Worm (Caenorhabditis elegans) whole organism, young adult: Measurements from ENCODE around the gene C24F3.2.
A peak's percentile ranks its signal among the peaks of the same experiment; 100 is the strongest.

ENCODE experiments used
- C06A6.2 ChIP-seq: fragments of 200-800 bp; sonication (Bioruptor generic); conservative IDR thresholded peaks from 2 replicates; pipeline ENCODE4 v1.3.6; 2022; ENCODE audit warnings: missing genetic modification characterization, missing compliant biosample characterization
- F10E7.11 ChIP-seq: sonication (generic microtip); optimal IDR thresholded peaks from 2 replicates; lab custom pipeline; 2017; ENCODE audit warnings: mild to moderate bottlenecking, missing genetic modification characterization, moderate library complexity, missing compliant biosample characterization
- F39B2.1 ChIP-seq: fragments of 200-800 bp; sonication (Bioruptor generic); IDR thresholded peaks from 2 replicates; pipeline ENCODE4 v1.3.6; 2022; ENCODE audit warnings: missing genetic modification reagents, missing genetic modification characterization, missing compliant biosample characterization
- K12H6.12 ChIP-seq: fragments of 200-800 bp; sonication (Bioruptor generic); optimal IDR thresholded peaks from 2 replicates; lab custom pipeline; 2018; ENCODE audit warnings: mild to moderate bottlenecking, missing genetic modification characterization, missing compliant biosample characterization
- T07F8.4 ChIP-seq: sonication (generic microtip); optimal IDR thresholded peaks from 2 replicates; lab custom pipeline; 2016; ENCODE audit warnings: mild to moderate bottlenecking, missing genetic modification characterization, moderate library complexity, missing compliant biosample characterization
- Y53F4B.3 ChIP-seq: fragments of 200-800 bp; sonication (Bioruptor generic); IDR thresholded peaks from 2 replicates; pipeline ENCODE4 v1.3.6; 2022; ENCODE audit warnings: missing genetic modification reagents, missing genetic modification characterization, missing compliant biosample characterization
- Y67H2A.10 ChIP-seq: fragments of 200-800 bp; sonication (Bioruptor generic); conservative IDR thresholded peaks from 2 replicates; pipeline ENCODE4 v1.3.6; 2022; ENCODE audit warnings: missing genetic modification reagents, missing genetic modification characterization, missing compliant biosample characterization
- Y79H2A.3 ChIP-seq: fragments of 200-800 bp; sonication (Bioruptor generic); conservative IDR thresholded peaks from 2 replicates; pipeline ENCODE4 v1.3.6; 2022; ENCODE audit warnings: missing genetic modification reagents, missing genetic modification characterization, missing compliant biosample characterization
- aptf-3 ChIP-seq: fragments of 200-800 bp; sonication (Bioruptor generic); IDR thresholded peaks from 2 replicates; pipeline ENCODE4 v1.3.6; 2022; ENCODE audit warnings: missing genetic modification characterization, missing compliant biosample characterization
- attf-3 ChIP-seq: fragments of 200-800 bp; sonication (Bioruptor generic); conservative IDR thresholded peaks from 2 replicates; pipeline ENCODE4 v1.3.6; 2022; ENCODE audit warnings: missing genetic modification reagents, missing genetic modification characterization, missing compliant biosample characterization
- attf-6 ChIP-seq: fragments of 200-800 bp; sonication (Bioruptor generic); IDR thresholded peaks from 2 replicates; pipeline ENCODE4 v1.3.6; 2022; ENCODE audit warnings: missing genetic modification reagents, missing genetic modification characterization, missing compliant biosample characterization
- ccch-3 ChIP-seq: fragments of 200-800 bp; sonication (Bioruptor generic); optimal IDR thresholded peaks from 2 replicates; lab custom pipeline; 2018; ENCODE audit warnings: mild to moderate bottlenecking, missing genetic modification characterization, missing compliant biosample characterization
- ceh-58 ChIP-seq: fragments of 200-800 bp; sonication (Bioruptor generic); IDR thresholded peaks from 2 replicates; pipeline ENCODE4 v1.3.6; 2022; ENCODE audit warnings: missing genetic modification characterization, missing compliant biosample characterization
- dox-1 ChIP-seq: fragments of 200-800 bp; sonication (Bioruptor generic); IDR thresholded peaks from 2 replicates; pipeline ENCODE4 v1.3.6; 2022; ENCODE audit warnings: missing genetic modification reagents, missing genetic modification characterization, missing compliant biosample characterization
- egrh-3 ChIP-seq: fragments of 200-800 bp; sonication (Bioruptor generic); IDR thresholded peaks from 2 replicates; pipeline ENCODE4 v1.3.6; 2022; ENCODE audit warnings: missing genetic modification reagents, missing genetic modification characterization, missing compliant biosample characterization
- ekl-4 ChIP-seq: fragments of 200-800 bp; sonication (Bioruptor generic); IDR thresholded peaks from 2 replicates; pipeline ENCODE4 v1.3.6; 2022; ENCODE audit warnings: missing genetic modification reagents, missing genetic modification characterization, missing compliant biosample characterization
- hlh-12 ChIP-seq: sonication (generic microtip); optimal IDR thresholded peaks from 2 replicates; lab custom pipeline; 2016; ENCODE audit warnings: missing genetic modification characterization, missing compliant biosample characterization
- hmg-1.2 ChIP-seq: fragments of 200-800 bp; sonication (Bioruptor generic); IDR thresholded peaks from 2 replicates; pipeline ENCODE4 v1.3.6; 2022; ENCODE audit warnings: missing genetic modification reagents, missing genetic modification characterization, missing compliant biosample characterization
- hmg-20 ChIP-seq: fragments of 200-800 bp; sonication (Bioruptor generic); IDR thresholded peaks from 2 replicates; pipeline ENCODE4 v1.3.6; 2022; ENCODE audit warnings: missing genetic modification reagents, missing genetic modification characterization, missing compliant biosample characterization
- hsf-1 ChIP-seq: fragments of 200-800 bp; sonication (Bioruptor generic); IDR thresholded peaks from 2 replicates; pipeline ENCODE4 v1.3.6; 2022; ENCODE audit warnings: missing genetic modification reagents, missing genetic modification characterization, missing compliant biosample characterization
- let-607 ChIP-seq, 2 experiments: fragments of 200-800 bp in 1 of 2; sonication (Bioruptor generic) in 1 of 2; sonication (generic microtip) in 1 of 2; optimal IDR thresholded peaks; 2 replicates each; lab custom pipeline; 2016 to 2018; ENCODE audit warnings: mild to moderate bottlenecking in 2 of 2, missing compliant biosample characterization in 2 of 2, missing genetic modification characterization in 2 of 2, moderate library complexity in 2 of 2, missing genotype in 1 of 2
- lin-26 ChIP-seq: fragments of 200-800 bp; sonication (Bioruptor generic); IDR thresholded peaks from 2 replicates; pipeline ENCODE4 v1.3.6; 2022; ENCODE audit warnings: missing genetic modification reagents, missing genetic modification characterization, missing compliant biosample characterization
- lin-35 ChIP-seq, 3 experiments: fragments of 150-350 bp in 2 of 3; sonication (generic microtip) in 1 of 3; optimal IDR thresholded peaks; 2 replicates each; lab custom pipeline; 2014 to 2018; ENCODE audit warnings: missing biosample characterization in 3 of 3, missing genetic modification characterization in 3 of 3, missing genetic modification reagents in 3 of 3
- lin-40 ChIP-seq: sonication (generic microtip); optimal IDR thresholded peaks from 2 replicates; lab custom pipeline; 2016; ENCODE audit warnings: missing genetic modification characterization, mild to moderate bottlenecking, missing compliant biosample characterization, missing genotype, missing genetic modification reagents
- lin-54 ChIP-seq: fragments of 200-800 bp; sonication (Bioruptor generic); optimal IDR thresholded peaks from 2 replicates; lab custom pipeline; 2018; ENCODE audit warnings: mild to moderate bottlenecking, missing genetic modification characterization, missing compliant biosample characterization
- madf-3 ChIP-seq: fragments of 200-800 bp; sonication (Bioruptor generic); IDR thresholded peaks from 2 replicates; pipeline ENCODE4 v1.3.6; 2022; ENCODE audit warnings: missing genetic modification reagents, missing genetic modification characterization, missing compliant biosample characterization
- mcd-1 ChIP-seq: fragments of 200-800 bp; sonication (Bioruptor generic); IDR thresholded peaks from 2 replicates; pipeline ENCODE4 v1.3.6; 2022; ENCODE audit warnings: missing genetic modification reagents, missing genetic modification characterization, missing compliant biosample characterization
- mel-28 ChIP-seq: sonication (generic microtip); optimal IDR thresholded peaks from 2 replicates; lab custom pipeline; 2016; ENCODE audit warnings: borderline replicate concordance, mild to moderate bottlenecking, missing genetic modification characterization, missing compliant biosample characterization
- nfya-1 ChIP-seq: sonication (generic microtip); optimal IDR thresholded peaks from 2 replicates; lab custom pipeline; 2017; ENCODE audit warnings: antibody characterized with exemption, missing compliant biosample characterization, missing genetic modification characterization, borderline replicate concordance; ENCODE audit not compliant: insufficient read depth
- nfya-2 ChIP-seq: fragments of 200-800 bp; sonication (Bioruptor generic); IDR thresholded peaks from 2 replicates; pipeline ENCODE4 v1.3.6; 2022; ENCODE audit warnings: missing genetic modification reagents, missing genetic modification characterization, missing compliant biosample characterization
- pbrm-1 ChIP-seq: fragments of 200-800 bp; sonication (Bioruptor generic); IDR thresholded peaks from 2 replicates; pipeline ENCODE4 v1.3.6; 2022; ENCODE audit warnings: missing genetic modification reagents, missing genetic modification characterization, missing compliant biosample characterization
- rcor-1 ChIP-seq: fragments of 200-800 bp; sonication (Bioruptor generic); IDR thresholded peaks from 2 replicates; pipeline ENCODE4 v1.3.6; 2022; ENCODE audit warnings: missing genetic modification reagents, missing genetic modification characterization, missing compliant biosample characterization
- repo-1 ChIP-seq: sonication (generic microtip); optimal IDR thresholded peaks from 2 replicates; lab custom pipeline; 2017; ENCODE audit warnings: mild to moderate bottlenecking, missing genetic modification characterization, missing compliant biosample characterization
- sea-2 ChIP-seq: fragments of 200-800 bp; sonication (Bioruptor generic); IDR thresholded peaks from 2 replicates; pipeline ENCODE4 v1.3.6; 2022; ENCODE audit warnings: missing genetic modification characterization, missing compliant biosample characterization
- snpc-1.3 ChIP-seq: sonication (generic microtip); optimal IDR thresholded peaks from 2 replicates; lab custom pipeline; 2017; ENCODE audit warnings: missing genetic modification characterization, mild to moderate bottlenecking, missing compliant biosample characterization, antibody characterized with exemption, moderate library complexity, missing genotype, missing genetic modification reagents; ENCODE audit not compliant: insufficient read depth
- snpc-3.4 ChIP-seq: sonication (generic microtip); optimal IDR thresholded peaks from 2 replicates; lab custom pipeline; 2017; ENCODE audit warnings: missing genetic modification characterization, mild to moderate bottlenecking, missing compliant biosample characterization, antibody characterized with exemption, moderate library complexity, missing genotype, missing genetic modification reagents
- sptf-2 ChIP-seq: fragments of 200-800 bp; sonication (Bioruptor generic); optimal IDR thresholded peaks from 2 replicates; lab custom pipeline; 2018; ENCODE audit warnings: mild to moderate bottlenecking, missing genetic modification characterization, missing compliant biosample characterization
- zfh-2 ChIP-seq: fragments of 200-800 bp; sonication (Bioruptor generic); conservative IDR thresholded peaks from 2 replicates; pipeline ENCODE4 v1.3.6; 2022; ENCODE audit warnings: missing genetic modification reagents, missing genetic modification characterization, missing compliant biosample characterization
- zim-3 ChIP-seq: sonication (generic microtip); optimal IDR thresholded peaks from 2 replicates; lab custom pipeline; 2017; ENCODE audit warnings: mild to moderate bottlenecking, missing genetic modification characterization, moderate library complexity, missing compliant biosample characterization
- ztf-25 ChIP-seq: fragments of 200-800 bp; sonication (Bioruptor generic); IDR thresholded peaks from 2 replicates; pipeline ENCODE4 v1.3.6; 2022; ENCODE audit warnings: missing genetic modification reagents, missing genetic modification characterization, missing compliant biosample characterization
- ztf-26 ChIP-seq: sonication (generic microtip); optimal IDR thresholded peaks from 2 replicates; lab custom pipeline; 2017; ENCODE audit warnings: missing genetic modification characterization, missing compliant biosample characterization
- ztf-28 ChIP-seq: fragments of 200-800 bp; sonication (Bioruptor generic); IDR thresholded peaks from 2 replicates; pipeline ENCODE4 v1.3.6; 2022; ENCODE audit warnings: missing genetic modification reagents, missing genetic modification characterization, missing compliant biosample characterization
- ztf-3 ChIP-seq: fragments of 200-800 bp; sonication (Bioruptor generic); optimal IDR thresholded peaks from 2 replicates; lab custom pipeline; 2018; ENCODE audit warnings: mild to moderate bottlenecking, missing genetic modification characterization, missing compliant biosample characterization

Gene C24F3.2

DNA sequence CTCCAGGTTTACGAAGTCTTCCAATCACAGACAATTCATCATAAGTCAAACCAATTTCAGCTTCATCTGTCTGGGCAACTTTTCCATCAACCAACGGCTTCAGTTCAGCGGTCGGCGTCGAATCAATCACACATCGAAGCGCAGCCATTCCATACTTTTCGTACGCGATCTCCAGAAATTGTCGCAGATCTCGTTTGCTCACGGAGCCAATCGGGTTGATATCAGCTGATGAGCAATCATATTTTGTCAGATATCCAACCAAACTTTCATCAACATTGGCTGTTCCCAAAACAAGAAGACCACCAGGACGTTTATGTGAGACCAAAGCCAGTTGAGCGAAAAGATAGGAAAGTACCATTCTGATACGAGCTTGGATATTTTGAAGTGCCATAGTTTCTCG, 6.9 kb upstream of the C24F3.2 start:
- TF ChIP-seq zim-3 (tag; lab: Kevin White, UChicago): no peak
- no peak for TF ChIP-seq ceh-58 (GFP tag; lab: Robert Waterston, UW)
- no peak for TF ChIP-seq Y79H2A.3 (GFP tag; lab: Robert Waterston, UW)
- TF ChIP-seq nfya-1 (tag; lab: Kevin White, UChicago): no peak

DNA sequence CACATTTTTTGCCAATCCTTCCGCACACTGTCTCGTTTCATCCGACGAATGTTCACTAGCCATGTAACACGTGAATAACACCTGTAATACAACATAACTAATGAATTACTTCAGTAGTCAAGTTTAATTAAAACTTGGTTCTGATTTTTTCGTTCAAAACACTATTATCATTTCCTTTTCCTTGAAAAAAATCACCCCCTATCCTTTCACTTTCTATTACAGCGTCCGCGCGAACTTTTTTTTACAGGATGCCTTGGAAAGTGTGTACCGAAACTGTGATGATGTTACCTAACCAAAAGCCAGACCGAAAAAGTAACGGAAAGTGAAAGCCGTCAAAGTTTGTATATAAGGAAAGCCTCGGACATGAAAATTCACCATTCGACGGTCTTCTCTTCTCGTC, 6.3 kb upstream of the C24F3.2 start, which contains the start of gene col-124:
TSS of gene col-124 (plus strand) at position 374 of the 400 bp plus-strand sequence.
- no peak for TF ChIP-seq hmg-1.2 (GFP tag; lab: Robert Waterston, UW)
- no peak for TF ChIP-seq Y53F4B.3 (GFP tag; lab: Robert Waterston, UW)
- no peak for TF ChIP-seq ztf-28 (GFP tag; lab: Robert Waterston, UW)
- no peak for TF ChIP-seq hlh-12 (tag; lab: Kevin White, UChicago)
- TF ChIP-seq aptf-3: no peak
- TF ChIP-seq sptf-2: no peak
- no peak for TF ChIP-seq ccch-3
- TF ChIP-seq sea-2 (GFP tag; lab: Robert Waterston, UW): no peak
- TF ChIP-seq madf-3 (GFP tag; lab: Robert Waterston, UW): no peak
- TF ChIP-seq T07F8.4: no peak
- no peak for TF ChIP-seq hmg-20
- no peak for TF ChIP-seq ztf-25
- TF ChIP-seq Y67H2A.10 (GFP tag; lab: Robert Waterston, UW): no peak

DNA sequence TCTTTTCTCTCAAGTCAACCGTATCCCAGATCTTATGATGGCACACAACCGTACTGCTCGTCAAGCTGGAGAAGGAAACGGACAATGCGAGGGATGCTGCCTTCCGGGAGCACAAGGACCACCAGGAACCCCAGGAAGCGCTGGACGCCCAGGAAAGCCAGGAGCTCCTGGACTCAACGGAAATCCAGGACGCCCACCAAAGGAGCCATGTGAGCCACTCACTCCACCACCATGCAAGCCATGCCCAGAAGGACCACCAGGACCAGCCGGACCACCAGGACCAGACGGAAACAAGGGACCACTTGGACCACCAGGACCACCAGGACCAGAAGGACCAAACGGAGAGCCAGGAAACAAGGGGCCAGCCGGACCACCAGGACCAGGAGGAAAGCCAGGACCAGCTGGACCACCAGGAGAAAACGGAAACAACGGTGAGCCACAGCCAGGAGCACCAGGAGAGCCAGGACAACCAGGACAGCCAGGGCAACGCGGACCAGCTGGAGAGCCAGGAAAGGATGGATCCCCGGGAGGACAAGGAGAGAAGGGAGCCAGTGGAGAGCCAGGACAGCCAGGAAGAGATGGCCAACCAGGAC, 5.5 kb upstream of the C24F3.2 start:
- TF ChIP-seq ztf-3 (no peak), lin-26 (GFP tag; lab: Robert Waterston, UW) (peak; percentile 90), let-607 (tag; optimal IDR thresholded peaks at IDR 0.05; lab: Kevin White, UChicago) (peak in 1 of 2 experiments; percentile 36), repo-1 (tag; lab: Kevin White, UChicago) (peak; percentile 11), pbrm-1 (GFP tag; lab: Robert Waterston, UW) (peak; percentile 49; the same call in 1 of the 2 replicates), ztf-26 (tag; lab: Kevin White, UChicago) (peak; percentile 95), zfh-2 (peak; percentile 90), lin-40 (tag; lab: Kevin White, UChicago) (peak; percentile 63), F10E7.11 (tag; lab: Kevin White, UChicago) (no peak), ekl-4 (GFP tag; lab: Robert Waterston, UW) (no peak), C06A6.2 (GFP tag; lab: Robert Waterston, UW) (peak; percentile 29; the same call in 1 of the 2 replicates), dox-1 (peak; percentile 34; the same call in 1 of the 2 replicates), mcd-1 (GFP tag; lab: Robert Waterston, UW) (peak; percentile 30; the same call in 1 of the 2 replicates), lin-35 (GFP tag; optimal IDR thresholded peaks at IDR 0.05; lab: Kevin White, UChicago) (no peak), egrh-3 (GFP tag; lab: Robert Waterston, UW) (peak; percentile 88), nfya-2 (GFP tag; lab: Robert Waterston, UW) (0 out of 2 replicates have a peak, but pooled peaks have one; percentile 40)
- TF ChIP-seq, all 124 proteins: peak for 12

- no peak for TF ChIP-seq hsf-1 (GFP tag; lab: Robert Waterston, UW)
- TF ChIP-seq dox-1: no peak
- TF ChIP-seq rcor-1 (GFP tag; lab: Robert Waterston, UW): no peak
- TF ChIP-seq lin-35 (GFP tag; optimal IDR thresholded peaks at IDR 0.05; lab: Kevin White, UChicago): peak in 1 of 3 experiments; percentile 12
- no peak for TF ChIP-seq mel-28 (tag; lab: Kevin White, UChicago)
- no peak for TF ChIP-seq Y79H2A.3 (GFP tag; lab: Robert Waterston, UW)
- peak; percentile 15 for TF ChIP-seq snpc-3.4 (tag; lab: Kevin White, UChicago)
- TF ChIP-seq nfya-1 (tag; lab: Kevin White, UChicago): no peak
- TF ChIP-seq snpc-1.3 (tag; lab: Kevin White, UChicago): no peak
- TF ChIP-seq F39B2.1 (GFP tag; lab: Robert Waterston, UW): no peak
- no peak for TF ChIP-seq mcd-1 (GFP tag; lab: Robert Waterston, UW)
- TF ChIP-seq hmg-20: no peak
- no peak for TF ChIP-seq attf-6
- no peak for TF ChIP-seq lin-54 (GFP tag; lab: Kevin White, UChicago)
- TF ChIP-seq attf-3 (GFP tag; lab: Robert Waterston, UW): no peak
- no peak for TF ChIP-seq K12H6.12 (tag; lab: Kevin White, UChicago)
Observed at ce11 chrIV:10219208-10219607, 3.1 kb upstream of the C24F3.2 start, which contains the start of gene qns-1. qns-1 (minus strand) TSS chrIV:10219308.
